Worm (Caenorhabditis elegans): ENCODE data around the gene str-87.

Gene str-87

ce11 chrV:9018871-9019270 is 30.9 kb upstream of the str-87 start:
- no peak for TF ChIP-seq pha-4 (tag; optimal IDR thresholded peaks at IDR 0.05)
- no peak for TF ChIP-seq nhr-76 (tag; optimal IDR thresholded peaks at IDR 0.05)
- TF ChIP-seq nhr-43 (tag; optimal IDR thresholded peaks at IDR 0.05; ENCODE audit: poor library complexity, severe bottlenecking): no peak
- TF ChIP-seq R02D3.7 (tag; optimal IDR thresholded peaks at IDR 0.05): no peak
- no peak for TF ChIP-seq nhr-25 (tag; optimal IDR thresholded peaks at IDR 0.05)
- TF ChIP-seq lsy-12 (tag; optimal IDR thresholded peaks at IDR 0.05): no peak
- no peak for TF ChIP-seq mml-1 (tag; optimal IDR thresholded peaks at IDR 0.05)
- TF ChIP-seq sea-2 (GFP tag; optimal IDR thresholded peaks at IDR 0.05): no peak
- TF ChIP-seq ZK546.5 (tag; optimal IDR thresholded peaks at IDR 0.05): no peak
- TF ChIP-seq nhr-23 (tag; optimal IDR thresholded peaks at IDR 0.05): no peak
- TF ChIP-seq nhr-28 (tag; optimal IDR thresholded peaks at IDR 0.05): no peak
- no peak for TF ChIP-seq unc-39 (tag; optimal IDR thresholded peaks at IDR 0.05)

ce11 chrV:9016479-9016878 is 28.5 kb upstream of the str-87 start, which contains the start of gene oac-40:
Gene oac-40, plus strand, starts transcription at chrV:9016779.
- TF ChIP-seq egl-27 (tag; optimal IDR thresholded peaks at IDR 0.05): no peak
- no peak for TF ChIP-seq nhr-23 (tag; optimal IDR thresholded peaks at IDR 0.05)
- TF ChIP-seq ztf-11 (tag; optimal IDR thresholded peaks at IDR 0.05): no peak
- TF ChIP-seq nhr-11 (tag; optimal IDR thresholded peaks at IDR 0.05): no peak
- no peak for TF ChIP-seq nhr-77 (tag; optimal IDR thresholded peaks at IDR 0.05)
- TF ChIP-seq ztf-4 (tag; optimal IDR thresholded peaks at IDR 0.05): no peak
- no peak for TF ChIP-seq daf-12 (tag; optimal IDR thresholded peaks at IDR 0.05)
- no peak for TF ChIP-seq zag-1 (tag; optimal IDR thresholded peaks at IDR 0.05)
- TF ChIP-seq nfya-1 (tag; optimal IDR thresholded peaks at IDR 0.05; ENCODE audit: insufficient read depth): no peak
- no peak for TF ChIP-seq nhr-28 (tag; optimal IDR thresholded peaks at IDR 0.05)
- no peak for TF ChIP-seq sea-2 (GFP tag; optimal IDR thresholded peaks at IDR 0.05)
- TF ChIP-seq fkh-2 (tag; optimal IDR thresholded peaks at IDR 0.05): no peak
- TF ChIP-seq ceh-28 (tag; optimal IDR thresholded peaks at IDR 0.05): no peak
- no peak for TF ChIP-seq unc-62 (GFP tag; optimal IDR thresholded peaks at IDR 0.05)
- TF ChIP-seq snpc-4 (tag; optimal IDR thresholded peaks at IDR 0.05): no peak
- TF ChIP-seq nhr-237 (tag; optimal IDR thresholded peaks at IDR 0.05): no peak
- TF ChIP-seq fkh-10 (GFP tag; optimal IDR thresholded peaks at IDR 0.05): no peak
- TF ChIP-seq elt-3 (tag; optimal IDR thresholded peaks at IDR 0.05): no peak
- TF ChIP-seq unc-39 (tag; optimal IDR thresholded peaks at IDR 0.05): no peak

ce11 chrV:9015540-9015939 is 27.5 kb upstream of the str-87 start, which contains the start of gene srt-18:
Gene srt-18, minus strand, starts transcription at chrV:9015640.
- no peak for TF ChIP-seq snpc-4 (tag; optimal IDR thresholded peaks at IDR 0.05)
- no peak for TF ChIP-seq elt-1 (tag; optimal IDR thresholded peaks at IDR 0.05)
- TF ChIP-seq ztf-11 (tag; optimal IDR thresholded peaks at IDR 0.05): no peak
- no peak for TF ChIP-seq tbx-2 (tag; optimal IDR thresholded peaks at IDR 0.05)
- TF ChIP-seq nhr-67 (tag; optimal IDR thresholded peaks at IDR 0.05): no peak
- no peak for TF ChIP-seq elt-3 (tag; optimal IDR thresholded peaks at IDR 0.05)
- no peak for TF ChIP-seq R02D3.7 (tag; optimal IDR thresholded peaks at IDR 0.05)
- no peak for TF ChIP-seq unc-62 (GFP tag; optimal IDR thresholded peaks at IDR 0.05)
- TF ChIP-seq zag-1 (tag; optimal IDR thresholded peaks at IDR 0.05): no peak

ce11 chrV:9013765-9014164 is 25.8 kb upstream of the str-87 start, which contains the start of gene srh-201:
Gene srh-201, minus strand, starts transcription at chrV:9013865.
- TF ChIP-seq unc-39 (tag; optimal IDR thresholded peaks at IDR 0.05) (no peak), nhr-43 (tag; optimal IDR thresholded peaks at IDR 0.05; ENCODE audit: poor library complexity, severe bottlenecking) (no peak), unc-62 (GFP tag; optimal IDR thresholded peaks at IDR 0.05) (no peak), aly-2 (tag; optimal IDR thresholded peaks at IDR 0.05) (no peak), ceh-16 (tag; optimal IDR thresholded peaks at IDR 0.05) (no peak), nhr-77 (tag; optimal IDR thresholded peaks at IDR 0.05) (no peak), nhr-28 (tag; optimal IDR thresholded peaks at IDR 0.05) (no peak), nhr-25 (tag; optimal IDR thresholded peaks at IDR 0.05) (no peak), zag-1 (tag; optimal IDR thresholded peaks at IDR 0.05) (no peak)

- TF ChIP-seq ama-1 (optimal IDR thresholded peaks at IDR 0.05) (no peak), ceh-16 (tag; optimal IDR thresholded peaks at IDR 0.05) (no peak), aly-2 (tag; optimal IDR thresholded peaks at IDR 0.05) (no peak), nhr-25 (tag; optimal IDR thresholded peaks at IDR 0.05) (no peak), lin-39 (tag; optimal IDR thresholded peaks at IDR 0.05) (no peak), hmg-11 (tag; optimal IDR thresholded peaks at IDR 0.05) (no peak)
Measured at ce11 chrV:9009175-9009574, 21.2 kb upstream of the str-87 start, which contains the start of gene srx-2. Gene srx-2, plus strand, starts transcription at chrV:9009475.
